Fruit fly (Drosophila melanogaster) whole organism, embryonic: ENCODE measurements around the gene JMJD5.
A peak's percentile ranks its signal among the peaks of the same experiment; 100 is the strongest.

Experiments used
- CG33557 ChIP-seq: fragments of 200-800 bp; sonication (Bioruptor generic); optimal IDR thresholded peaks from 2 replicates; lab custom pipeline; 2019; ENCODE audit warnings: missing biosample characterization, mild to moderate bottlenecking, missing genetic modification characterization, moderate library complexity
- CG4360 ChIP-seq: fragments of 200-800 bp; sonication (Bioruptor generic); IDR thresholded peaks from 2 replicates; pipeline ENCODE4 v1.3.6; 2022; ENCODE audit warnings: missing biosample characterization, missing genetic modification characterization
- CG8089 ChIP-seq: fragments of 200-800 bp; sonication (Bioruptor generic); optimal IDR thresholded peaks from 3 replicates; lab custom pipeline; 2016; ENCODE audit warnings: missing biosample characterization, missing genetic modification characterization
- CG9609 ChIP-seq: fragments of 200-800 bp; sonication (Bioruptor generic); optimal IDR thresholded peaks from 3 replicates; lab custom pipeline; 2016; ENCODE audit warnings: missing biosample characterization, missing genetic modification characterization
- Dfd ChIP-seq, 2 experiments: fragments of >200 bp; optimal IDR thresholded peaks; 2 replicates each; lab custom pipeline; 2017; ENCODE audit warnings: missing biosample characterization in 2 of 2, missing genetic modification characterization in 2 of 2
- Fer3 ChIP-seq: fragments of 200-800 bp; sonication (Bioruptor generic); optimal IDR thresholded peaks from 2 replicates; lab custom pipeline; 2018; ENCODE audit warnings: missing biosample characterization, mild to moderate bottlenecking, missing genetic modification characterization, moderate library complexity
- Hand ChIP-seq: fragments of 200-800 bp; sonication (Bioruptor generic); optimal IDR thresholded peaks from 2 replicates; lab custom pipeline; 2017; ENCODE audit warnings: mild to moderate bottlenecking, missing biosample characterization, missing genetic modification reagents, missing genetic modification characterization
- HmgZ ChIP-seq: fragments of 200-800 bp; sonication (Bioruptor generic); optimal IDR thresholded peaks from 2 replicates; lab custom pipeline; 2018; ENCODE audit warnings: missing biosample characterization, mild to moderate bottlenecking, missing genetic modification characterization
- chinmo ChIP-seq: fragments of 200-800 bp; sonication (Bioruptor generic); IDR thresholded peaks from 4 replicates; pipeline ENCODE4 v1.3.6; 2022; ENCODE audit warnings: missing biosample characterization, missing genetic modification characterization; ENCODE audit not compliant: partially characterized antibody
- ci ChIP-seq: fragments of 200-800 bp; sonication (Bioruptor generic); IDR thresholded peaks from 3 replicates; pipeline ENCODE4 v1.3.6; 2022; ENCODE audit warnings: missing biosample characterization, missing genetic modification characterization
- eve ChIP-seq, 2 experiments: fragments of >200 bp; optimal IDR thresholded peaks; 2 replicates each; lab custom pipeline; 2017; ENCODE audit warnings: missing biosample characterization in 2 of 2, missing genetic modification characterization in 2 of 2
- zf30C ChIP-seq: fragments of 200-800 bp; sonication (Bioruptor generic); optimal IDR thresholded peaks from 3 replicates; lab custom pipeline; 2018; ENCODE audit warnings: missing biosample characterization, mild to moderate bottlenecking, missing genetic modification characterization

DNA sequence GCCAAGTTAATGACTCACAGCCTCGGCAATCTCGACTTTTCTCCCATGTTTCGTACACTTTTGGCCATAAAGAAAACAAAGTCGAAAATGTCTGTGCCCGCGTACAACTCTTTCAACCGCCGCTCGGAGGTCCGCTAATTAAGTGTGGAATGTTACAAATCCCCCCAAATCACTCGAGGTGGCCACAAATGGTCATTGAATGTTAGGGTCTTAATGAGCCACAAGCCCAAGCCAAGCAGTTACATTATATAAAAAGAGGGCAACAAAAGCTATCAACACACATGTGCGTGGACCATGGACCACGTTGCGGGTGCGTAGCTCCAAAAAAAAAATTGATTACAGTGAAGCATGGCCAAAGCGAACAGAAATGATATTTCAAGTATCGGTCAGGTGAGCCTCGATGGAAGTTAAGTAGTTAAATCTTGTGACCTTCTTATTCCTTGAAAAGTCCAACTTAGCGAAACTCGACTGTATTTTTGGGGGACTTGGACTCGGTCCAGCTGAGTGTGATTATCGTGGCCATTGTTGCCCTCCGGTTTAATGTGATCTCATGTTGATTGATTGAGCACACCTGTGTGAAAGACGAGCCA is 21.8 kb downstream of the JMJD5 start:
- TF ChIP-seq CG4360: peak; percentile 39; the same call in 1 of the 2 replicates
- peak; percentile 77 for TF ChIP-seq HmgZ (tag; lab: Kevin White, UChicago)
- TF ChIP-seq CG8089 (GFP tag; lab: Kevin White, UChicago): peak; percentile 84
- TF ChIP-seq chinmo (GFP tag; lab: Robert Waterston, UW): peak; percentile 51; the same call in 1 of the 4 replicates
- peak; percentile 98 for TF ChIP-seq ci
- no peak for TF ChIP-seq CG33557
- TF ChIP-seq Fer3 (tag; lab: Kevin White, UChicago): peak; percentile 85
- TF ChIP-seq zf30C: no peak
- TF ChIP-seq CG9609 (GFP tag; lab: Kevin White, UChicago): peak; percentile 84
- peak; percentile 53 for TF ChIP-seq Hand
- no peak for TF ChIP-seq eve (GFP tag; optimal IDR thresholded peaks at IDR 0.05; lab: Kevin White, UChicago)
- no peak for TF ChIP-seq Dfd (GFP tag; optimal IDR thresholded peaks at IDR 0.05; lab: Kevin White, UChicago)
